Worm (Caenorhabditis elegans): ENCODE data around the gene tag-180.

DNA sequence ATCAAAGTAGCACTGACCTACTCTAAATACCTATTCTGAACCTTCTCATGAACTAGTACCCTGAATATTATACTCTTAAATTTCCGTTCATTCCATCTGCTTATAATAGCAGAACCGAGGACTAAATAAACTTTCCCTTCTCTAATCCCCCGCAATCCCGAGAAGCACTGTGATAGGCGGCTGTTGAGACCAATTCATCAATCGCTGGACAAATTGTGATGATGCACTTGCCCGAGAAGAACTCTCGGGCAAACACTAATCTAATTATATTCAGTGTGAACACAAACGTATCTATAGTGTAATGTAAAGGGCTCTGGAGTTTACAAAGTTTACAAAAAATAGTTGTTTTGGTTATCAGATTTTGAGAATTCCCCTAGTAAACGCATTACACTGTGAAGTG lies 54.4 kb downstream of the tag-180 start:
- no peak for TF ChIP-seq med-1 (GFP tag; optimal IDR thresholded peaks at IDR 0.05; ENCODE audit: insufficient read depth)
- no peak for TF ChIP-seq cog-1 (tag; optimal IDR thresholded peaks at IDR 0.05)
- TF ChIP-seq ztf-23 (GFP tag; IDR thresholded peaks at IDR 0.05): no peak
